Worm (Caenorhabditis elegans) whole organism, young adult: ENCODE measurements around the gene W03C9.6.

Experiments
- B0019.2 ChIP-seq: fragments of 200-800 bp; sonication (Bioruptor generic); conservative IDR thresholded peaks from 2 replicates; pipeline ENCODE4 v1.3.6; 2022; ENCODE audit warnings: missing genetic modification reagents, missing genetic modification characterization, missing compliant biosample characterization
- B0035.1 ChIP-seq: sonication (generic microtip); optimal IDR thresholded peaks from 2 replicates; lab custom pipeline; 2016; ENCODE audit warnings: missing genetic modification characterization, mild to moderate bottlenecking, missing compliant biosample characterization, missing genotype, missing genetic modification reagents
- B0261.1 ChIP-seq: sonication (generic microtip); optimal IDR thresholded peaks from 2 replicates; lab custom pipeline; 2016; ENCODE audit warnings: mild to moderate bottlenecking, missing genetic modification characterization, moderate library complexity, missing compliant biosample characterization
- B0336.3 ChIP-seq: fragments of 200-800 bp; sonication (Bioruptor generic); IDR thresholded peaks from 2 replicates; pipeline ENCODE4 v1.3.6; 2022; ENCODE audit warnings: missing genetic modification characterization, missing compliant biosample characterization
- F22D6.2 ChIP-seq: sonication (generic microtip); optimal IDR thresholded peaks from 2 replicates; lab custom pipeline; 2016; ENCODE audit warnings: mild to moderate bottlenecking, missing genetic modification characterization, missing compliant biosample characterization
- F52B5.7 ChIP-seq: sonication (generic microtip); optimal IDR thresholded peaks from 2 replicates; lab custom pipeline; 2016; ENCODE audit warnings: mild to moderate bottlenecking, missing genetic modification characterization, missing compliant biosample characterization
- F57A8.1 ChIP-seq: fragments of 200-800 bp; sonication (Bioruptor generic); optimal IDR thresholded peaks from 2 replicates; lab custom pipeline; 2018; ENCODE audit warnings: mild to moderate bottlenecking, missing genetic modification characterization, moderate library complexity, missing compliant biosample characterization
- Y56A3A.18 ChIP-seq: fragments of 200-800 bp; sonication (Bioruptor generic); IDR thresholded peaks from 2 replicates; pipeline ENCODE4 v1.3.6; 2022; ENCODE audit warnings: missing genetic modification reagents, missing genetic modification characterization, missing compliant biosample characterization
- ama-1 ChIP-seq, 3 experiments: fragments of 150-350 bp in 1 of 3; sonication (generic microtip) in 2 of 3; optimal IDR thresholded peaks; 2 replicates each; lab custom pipeline; 2014 to 2018; ENCODE audit warnings: missing biosample characterization in 2 of 3, missing genetic modification characterization in 2 of 3, missing genetic modification reagents in 2 of 3
- attf-3 ChIP-seq: fragments of 200-800 bp; sonication (Bioruptor generic); conservative IDR thresholded peaks from 2 replicates; pipeline ENCODE4 v1.3.6; 2022; ENCODE audit warnings: missing genetic modification reagents, missing genetic modification characterization, missing compliant biosample characterization
- bed-2 ChIP-seq: fragments of 200-800 bp; sonication (Bioruptor generic); IDR thresholded peaks from 2 replicates; pipeline ENCODE4 v1.3.6; 2022; ENCODE audit warnings: missing genetic modification reagents, missing genetic modification characterization, missing compliant biosample characterization
- cebp-1 ChIP-seq, 2 experiments: fragments of 200-800 bp in 1 of 2; sonication (Bioruptor generic) in 1 of 2; sonication (generic microtip) in 1 of 2; IDR thresholded peaks in 1 of 2; optimal IDR thresholded peaks in 1 of 2; 2 replicates each; pipeline versions ENCODE4 v1.3.6 to Lab custom; 2017 to 2022; ENCODE audit warnings: missing compliant biosample characterization in 2 of 2, missing genetic modification characterization in 2 of 2, mild to moderate bottlenecking in 1 of 2, missing genetic modification reagents in 1 of 2, moderate library complexity in 1 of 2
- ceh-27 ChIP-seq: fragments of 200-800 bp; sonication (Bioruptor generic); optimal IDR thresholded peaks from 2 replicates; lab custom pipeline; 2018; ENCODE audit warnings: mild to moderate bottlenecking, missing genetic modification characterization, moderate library complexity, missing compliant biosample characterization
- chd-7 ChIP-seq: sonication (generic microtip); optimal IDR thresholded peaks from 2 replicates; lab custom pipeline; 2016; ENCODE audit warnings: mild to moderate bottlenecking, missing genetic modification characterization, moderate library complexity, missing compliant biosample characterization
- die-1 ChIP-seq: sonication (generic microtip); optimal IDR thresholded peaks from 2 replicates; lab custom pipeline; 2016; ENCODE audit warnings: missing genotype, mild to moderate bottlenecking, missing genetic modification characterization, missing compliant biosample characterization
- dpl-1 ChIP-seq: fragments of 150-350 bp; optimal IDR thresholded peaks from 2 replicates; lab custom pipeline; 2014; ENCODE audit warnings: missing biosample characterization, missing genetic modification reagents, missing genetic modification characterization
- egl-44 ChIP-seq: fragments of 200-800 bp; sonication (Bioruptor generic); IDR thresholded peaks from 2 replicates; pipeline ENCODE4 v1.3.6; 2022; ENCODE audit warnings: missing genetic modification reagents, missing genetic modification characterization, missing compliant biosample characterization
- egrh-3 ChIP-seq: fragments of 200-800 bp; sonication (Bioruptor generic); IDR thresholded peaks from 2 replicates; pipeline ENCODE4 v1.3.6; 2022; ENCODE audit warnings: missing genetic modification reagents, missing genetic modification characterization, missing compliant biosample characterization
- ets-4 ChIP-seq: fragments of 200-800 bp; sonication (Bioruptor generic); optimal IDR thresholded peaks from 2 replicates; lab custom pipeline; 2018; ENCODE audit warnings: mild to moderate bottlenecking, missing genetic modification characterization, missing compliant biosample characterization
- hlh-12 ChIP-seq: sonication (generic microtip); optimal IDR thresholded peaks from 2 replicates; lab custom pipeline; 2016; ENCODE audit warnings: missing genetic modification characterization, missing compliant biosample characterization
- hmg-20 ChIP-seq: fragments of 200-800 bp; sonication (Bioruptor generic); IDR thresholded peaks from 2 replicates; pipeline ENCODE4 v1.3.6; 2022; ENCODE audit warnings: missing genetic modification reagents, missing genetic modification characterization, missing compliant biosample characterization
- hrde-1 ChIP-seq: sonication (generic microtip); optimal IDR thresholded peaks from 2 replicates; lab custom pipeline; 2016; ENCODE audit warnings: missing genetic modification characterization, mild to moderate bottlenecking, missing compliant biosample characterization, moderate library complexity, missing genotype, missing genetic modification reagents, borderline replicate concordance
- hsf-1 ChIP-seq: fragments of 200-800 bp; sonication (Bioruptor generic); IDR thresholded peaks from 2 replicates; pipeline ENCODE4 v1.3.6; 2022; ENCODE audit warnings: missing genetic modification reagents, missing genetic modification characterization, missing compliant biosample characterization
- lag-1 ChIP-seq: fragments of 200-800 bp; sonication (Bioruptor generic); IDR thresholded peaks from 2 replicates; pipeline ENCODE4 v1.3.6; 2022; ENCODE audit warnings: missing genetic modification reagents, missing genetic modification characterization, missing compliant biosample characterization
- lin-26 ChIP-seq: fragments of 200-800 bp; sonication (Bioruptor generic); IDR thresholded peaks from 2 replicates; pipeline ENCODE4 v1.3.6; 2022; ENCODE audit warnings: missing genetic modification reagents, missing genetic modification characterization, missing compliant biosample characterization
- lin-40 ChIP-seq: sonication (generic microtip); optimal IDR thresholded peaks from 2 replicates; lab custom pipeline; 2016; ENCODE audit warnings: missing genetic modification characterization, mild to moderate bottlenecking, missing compliant biosample characterization, missing genotype, missing genetic modification reagents
- lsl-1 ChIP-seq: fragments of 200-800 bp; sonication (Bioruptor generic); optimal IDR thresholded peaks from 2 replicates; lab custom pipeline; 2018; ENCODE audit warnings: mild to moderate bottlenecking, missing genetic modification characterization, moderate library complexity, missing compliant biosample characterization
- madf-3 ChIP-seq: fragments of 200-800 bp; sonication (Bioruptor generic); IDR thresholded peaks from 2 replicates; pipeline ENCODE4 v1.3.6; 2022; ENCODE audit warnings: missing genetic modification reagents, missing genetic modification characterization, missing compliant biosample characterization
- mcd-1 ChIP-seq: fragments of 200-800 bp; sonication (Bioruptor generic); IDR thresholded peaks from 2 replicates; pipeline ENCODE4 v1.3.6; 2022; ENCODE audit warnings: missing genetic modification reagents, missing genetic modification characterization, missing compliant biosample characterization
- nfya-1 ChIP-seq: sonication (generic microtip); optimal IDR thresholded peaks from 2 replicates; lab custom pipeline; 2017; ENCODE audit warnings: antibody characterized with exemption, missing compliant biosample characterization, missing genetic modification characterization, borderline replicate concordance; ENCODE audit not compliant: insufficient read depth
- nhr-120 ChIP-seq: fragments of 200-800 bp; sonication (Bioruptor generic); IDR thresholded peaks from 2 replicates; pipeline ENCODE4 v1.3.6; 2022; ENCODE audit warnings: missing genetic modification characterization, missing compliant biosample characterization
- nhr-27 ChIP-seq: fragments of 200-800 bp; sonication (Bioruptor generic); optimal IDR thresholded peaks from 2 replicates; lab custom pipeline; 2018; ENCODE audit warnings: mild to moderate bottlenecking, missing genetic modification characterization, moderate library complexity, missing compliant biosample characterization
- pbrm-1 ChIP-seq: fragments of 200-800 bp; sonication (Bioruptor generic); IDR thresholded peaks from 2 replicates; pipeline ENCODE4 v1.3.6; 2022; ENCODE audit warnings: missing genetic modification reagents, missing genetic modification characterization, missing compliant biosample characterization
- rcor-1 ChIP-seq: fragments of 200-800 bp; sonication (Bioruptor generic); IDR thresholded peaks from 2 replicates; pipeline ENCODE4 v1.3.6; 2022; ENCODE audit warnings: missing genetic modification reagents, missing genetic modification characterization, missing compliant biosample characterization
- repo-1 ChIP-seq: sonication (generic microtip); optimal IDR thresholded peaks from 2 replicates; lab custom pipeline; 2017; ENCODE audit warnings: mild to moderate bottlenecking, missing genetic modification characterization, missing compliant biosample characterization
- snpc-3.4 ChIP-seq: sonication (generic microtip); optimal IDR thresholded peaks from 2 replicates; lab custom pipeline; 2017; ENCODE audit warnings: missing genetic modification characterization, mild to moderate bottlenecking, missing compliant biosample characterization, antibody characterized with exemption, moderate library complexity, missing genotype, missing genetic modification reagents
- unc-130 ChIP-seq: sonication (generic microtip); optimal IDR thresholded peaks from 2 replicates; lab custom pipeline; 2016; ENCODE audit warnings: missing genetic modification reagents, missing genetic modification characterization, missing compliant biosample characterization
- zfh-2 ChIP-seq: fragments of 200-800 bp; sonication (Bioruptor generic); conservative IDR thresholded peaks from 2 replicates; pipeline ENCODE4 v1.3.6; 2022; ENCODE audit warnings: missing genetic modification reagents, missing genetic modification characterization, missing compliant biosample characterization
- ztf-25 ChIP-seq: fragments of 200-800 bp; sonication (Bioruptor generic); IDR thresholded peaks from 2 replicates; pipeline ENCODE4 v1.3.6; 2022; ENCODE audit warnings: missing genetic modification reagents, missing genetic modification characterization, missing compliant biosample characterization
- ztf-26 ChIP-seq: sonication (generic microtip); optimal IDR thresholded peaks from 2 replicates; lab custom pipeline; 2017; ENCODE audit warnings: missing genetic modification characterization, missing compliant biosample characterization
- ztf-28 ChIP-seq: fragments of 200-800 bp; sonication (Bioruptor generic); IDR thresholded peaks from 2 replicates; pipeline ENCODE4 v1.3.6; 2022; ENCODE audit warnings: missing genetic modification reagents, missing genetic modification characterization, missing compliant biosample characterization
- ztf-3 ChIP-seq: fragments of 200-800 bp; sonication (Bioruptor generic); optimal IDR thresholded peaks from 2 replicates; lab custom pipeline; 2018; ENCODE audit warnings: mild to moderate bottlenecking, missing genetic modification characterization, missing compliant biosample characterization
- ztf-6 ChIP-seq: fragments of 200-800 bp; sonication (Bioruptor generic); IDR thresholded peaks from 2 replicates; pipeline ENCODE4 v1.3.6; 2022; ENCODE audit warnings: missing genetic modification reagents, missing genetic modification characterization, missing compliant biosample characterization

W03C9.6 gene

DNA sequence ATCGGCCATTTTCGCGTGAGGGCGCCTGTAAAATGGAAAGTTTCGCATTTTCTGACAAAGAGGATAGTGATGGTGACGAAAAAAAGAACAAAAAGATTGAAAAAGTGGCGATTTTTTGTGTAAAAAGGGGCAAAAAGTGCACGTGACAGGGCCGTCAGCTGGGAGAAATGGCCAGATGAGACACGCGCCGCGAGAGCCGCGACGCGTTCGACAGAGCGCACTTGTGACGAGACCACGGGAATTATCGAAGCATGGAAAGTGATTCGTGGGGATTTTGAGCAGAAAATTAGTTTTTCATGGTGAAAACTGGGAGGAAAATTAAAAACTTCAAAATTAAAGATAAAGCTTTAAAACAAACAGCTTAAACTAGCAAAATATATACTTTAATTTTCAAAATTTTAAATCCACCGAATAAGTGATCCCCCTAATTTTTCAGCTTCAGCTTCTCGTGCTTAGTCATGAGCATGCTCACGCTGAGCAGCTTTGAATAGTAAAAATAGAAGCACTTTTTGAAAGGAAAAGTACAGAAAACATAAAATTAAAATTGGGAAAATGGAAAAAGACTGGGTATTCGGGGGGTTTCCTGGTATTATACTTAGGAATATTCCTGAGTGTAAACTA is 13.3 kb downstream of the W03C9.6 start, which contains the start of gene W03C9.5 (continued):
- TF ChIP-seq B0261.1 (tag; lab: Kevin White, UChicago) (peak; percentile 31), egrh-3 (peak; percentile 76), zfh-2 (GFP tag; lab: Robert Waterston, UW) (peak; percentile 94), madf-3 (GFP tag; lab: Robert Waterston, UW) (peak; percentile 100), B0035.1 (tag; lab: Kevin White, UChicago) (peak; percentile 50), lin-26 (GFP tag; lab: Robert Waterston, UW) (peak; percentile 77), snpc-3.4 (tag; lab: Kevin White, UChicago) (no peak), ztf-3 (GFP tag; lab: Kevin White, UChicago) (peak; percentile 39), pbrm-1 (peak; percentile 92), hlh-12 (tag; lab: Kevin White, UChicago) (no peak), nhr-27 (no peak), egl-44 (GFP tag; lab: Robert Waterston, UW) (peak; percentile 49; the same call in 1 of the 2 replicates), F22D6.2 (peak; percentile 72), lsl-1 (GFP tag; lab: Kevin White, UChicago) (peak; percentile 72), die-1 (peak; percentile 38), lin-40 (tag; lab: Kevin White, UChicago) (peak; percentile 91), attf-3 (GFP tag; lab: Robert Waterston, UW) (peak; percentile 81), nhr-120 (GFP tag; lab: Robert Waterston, UW) (no peak), unc-130 (GFP tag; lab: Kevin White, UChicago) (peak; percentile 20), chd-7 (tag; lab: Kevin White, UChicago) (peak; percentile 66), bed-2 (peak; percentile 54; the same call in 1 of the 2 replicates), ztf-25 (GFP tag; lab: Robert Waterston, UW) (peak; percentile 82; the same call in 1 of the 2 replicates), hsf-1 (0 out of 2 replicates have a peak, but pooled peaks have one; percentile 46), mcd-1 (GFP tag; lab: Robert Waterston, UW) (peak; percentile 98), ztf-6 (peak; percentile 72; the same call in 1 of the 2 replicates), nfya-1 (no peak), dpl-1 (GFP tag; lab: Kevin White, UChicago) (peak; percentile 25), F57A8.1 (no peak), ama-1 (optimal IDR thresholded peaks at IDR 0.05; lab: Kevin White, UChicago) (no peak), ama-1 (GFP tag; optimal IDR thresholded peaks at IDR 0.05; lab: Kevin White, UChicago) (no peak), lag-1 (GFP tag; lab: Robert Waterston, UW) (no peak), hmg-20 (no peak), B0019.2 (peak; percentile 42; the same call in 1 of the 2 replicates), rcor-1 (GFP tag; lab: Robert Waterston, UW) (peak; percentile 78), repo-1 (tag; lab: Kevin White, UChicago) (peak; percentile 46), ztf-26 (peak; percentile 94), ztf-28 (peak; percentile 93), hrde-1 (tag; lab: Kevin White, UChicago) (no peak), Y56A3A.18 (GFP tag; lab: Robert Waterston, UW) (no peak), B0336.3 (GFP tag; lab: Robert Waterston, UW) (peak; percentile 51; the same call in 1 of the 2 replicates), cebp-1 (GFP tag; IDR thresholded peaks at IDR 0.05; lab: Robert Waterston, UW) (peak; percentile 66), cebp-1 (tag; optimal IDR thresholded peaks at IDR 0.05; lab: Kevin White, UChicago) (peak; percentile 88), F52B5.7 (tag; lab: Kevin White, UChicago) (peak; percentile 29), ets-4 (GFP tag; lab: Kevin White, UChicago) (no peak), ceh-27 (peak; percentile 96)
